Fruit fly (Drosophila melanogaster) whole organism, embryonic: ENCODE results near the gene CG14545.

Experiments
- ATbp ChIP-seq: fragments of 200-800 bp; sonication (Bioruptor generic); optimal IDR thresholded peaks from 2 replicates; lab custom pipeline; 2017; ENCODE audit warnings: missing biosample characterization, mild to moderate bottlenecking, missing genetic modification characterization, missing genetic modification reagents
- Bgb ChIP-seq: fragments of 200-800 bp; sonication (Bioruptor generic); IDR thresholded peaks from 2 replicates; pipeline ENCODE4 v1.3.6; 2022; ENCODE audit warnings: missing biosample characterization, missing genetic modification characterization; ENCODE audit not compliant: partially characterized antibody
- BtbVII ChIP-seq: fragments of 200-800 bp; sonication (Bioruptor generic); optimal IDR thresholded peaks from 3 replicates; lab custom pipeline; 2017; ENCODE audit warnings: missing biosample characterization, mild to moderate bottlenecking, missing genetic modification characterization
- CG10321 ChIP-seq: fragments of 200-800 bp; sonication (Bioruptor generic); IDR thresholded peaks from 2 replicates; pipeline ENCODE4 v1.3.6; 2022; ENCODE audit warnings: missing biosample characterization, missing genetic modification characterization
- CG10366 ChIP-seq: fragments of 200-800 bp; sonication (Bioruptor generic); IDR thresholded peaks from 2 replicates; pipeline ENCODE4 v1.3.6; 2022; ENCODE audit warnings: missing biosample characterization, missing genetic modification characterization
- CG10979 ChIP-seq: fragments of 200-800 bp; sonication (Bioruptor generic); optimal IDR thresholded peaks from 2 replicates; lab custom pipeline; 2018; ENCODE audit warnings: missing biosample characterization, mild to moderate bottlenecking, missing genetic modification characterization, moderate library complexity
- CG14710 ChIP-seq: fragments of 200-800 bp; sonication (Bioruptor generic); optimal IDR thresholded peaks from 3 replicates; lab custom pipeline; 2019; ENCODE audit warnings: missing biosample characterization, mild to moderate bottlenecking, missing genetic modification characterization, moderate library complexity
- CG1529 ChIP-seq: fragments of 200-800 bp; sonication (Bioruptor generic); optimal IDR thresholded peaks from 3 replicates; lab custom pipeline; 2018; ENCODE audit warnings: missing biosample characterization, missing genetic modification characterization
- CG1647 ChIP-seq: fragments of 200-800 bp; sonication (Bioruptor generic); optimal IDR thresholded peaks from 3 replicates; lab custom pipeline; 2016; ENCODE audit warnings: missing biosample characterization, missing genetic modification characterization
- CG2116 ChIP-seq: fragments of 200-800 bp; sonication (Bioruptor generic); optimal IDR thresholded peaks from 3 replicates; lab custom pipeline; 2018; ENCODE audit warnings: missing biosample characterization, mild to moderate bottlenecking, missing genetic modification characterization
- CG2129 ChIP-seq: fragments of 200-800 bp; sonication (Bioruptor generic); IDR thresholded peaks from 2 replicates; pipeline ENCODE4 v1.3.6; 2022; ENCODE audit warnings: missing biosample characterization, missing genetic modification characterization; ENCODE audit not compliant: partially characterized antibody
- CG30403 ChIP-seq: fragments of 200-800 bp; sonication (Bioruptor generic); optimal IDR thresholded peaks from 3 replicates; lab custom pipeline; 2016; ENCODE audit warnings: missing biosample characterization, missing genetic modification characterization
- CG31441 ChIP-seq: fragments of 200-800 bp; sonication (Bioruptor generic); IDR thresholded peaks from 2 replicates; pipeline ENCODE4 v1.3.6; 2022; ENCODE audit warnings: missing biosample characterization, missing genetic modification characterization
- CG4617 ChIP-seq: fragments of 200-800 bp; sonication (Bioruptor generic); optimal IDR thresholded peaks from 3 replicates; lab custom pipeline; 2016; ENCODE audit warnings: missing biosample characterization, missing genetic modification characterization, borderline replicate concordance
- CG7372 ChIP-seq: fragments of 200-800 bp; sonication (Bioruptor generic); IDR thresholded peaks from 2 replicates; pipeline ENCODE4 v1.3.6; 2022; ENCODE audit warnings: missing biosample characterization, missing genetic modification characterization
- CG9932 ChIP-seq: fragments of 200-800 bp; sonication (Bioruptor generic); IDR thresholded peaks from 2 replicates; pipeline ENCODE4 v1.3.6; 2022; ENCODE audit warnings: missing biosample characterization, missing genetic modification characterization
- CTCF ChIP-seq: fragments of 200-800 bp; sonication (Bioruptor generic); optimal IDR thresholded peaks from 2 replicates; lab custom pipeline; 2017; ENCODE audit warnings: missing biosample characterization, mild to moderate bottlenecking, missing genetic modification characterization, moderate library complexity
- CrebB ChIP-seq: fragments of 200-800 bp; sonication (Bioruptor generic); optimal IDR thresholded peaks from 3 replicates; lab custom pipeline; 2018; ENCODE audit warnings: missing biosample characterization, mild to moderate bottlenecking, missing genetic modification characterization
- Dll ChIP-seq: fragments of 200-800 bp; sonication (Bioruptor generic); IDR thresholded peaks from 4 replicates; pipeline ENCODE4 v1.3.6; 2022; ENCODE audit warnings: missing biosample characterization, missing genetic modification characterization; ENCODE audit not compliant: partially characterized antibody
- Dp ChIP-seq: fragments of 200-800 bp; sonication (Bioruptor generic); optimal IDR thresholded peaks from 2 replicates; lab custom pipeline; 2018; ENCODE audit warnings: missing biosample characterization, mild to moderate bottlenecking, missing genetic modification characterization, moderate library complexity
- Dref ChIP-seq: fragments of 200-800 bp; sonication (Bioruptor generic); IDR thresholded peaks from 2 replicates; pipeline ENCODE4 v1.3.6; 2022; ENCODE audit warnings: missing biosample characterization, missing genetic modification characterization
- E2f2 ChIP-seq: fragments of 200-800 bp; sonication (Bioruptor generic); IDR thresholded peaks from 2 replicates; pipeline ENCODE4 v1.3.6; 2022; ENCODE audit warnings: missing biosample characterization, missing genetic modification characterization
- HLH54F ChIP-seq: fragments of 200-800 bp; sonication (Bioruptor generic); optimal IDR thresholded peaks from 3 replicates; lab custom pipeline; 2016; ENCODE audit warnings: missing biosample characterization, missing genetic modification characterization
- Hand ChIP-seq: fragments of 200-800 bp; sonication (Bioruptor generic); optimal IDR thresholded peaks from 2 replicates; lab custom pipeline; 2017; ENCODE audit warnings: mild to moderate bottlenecking, missing biosample characterization, missing genetic modification reagents, missing genetic modification characterization
- NK7.1 ChIP-seq: fragments of 200-800 bp; sonication (Bioruptor generic); optimal IDR thresholded peaks from 3 replicates; lab custom pipeline; 2016; ENCODE audit warnings: missing biosample characterization, missing genetic modification characterization
- Nf-YC ChIP-seq: fragments of 200-800 bp; optimal IDR thresholded peaks from 3 replicates; lab custom pipeline; 2019; ENCODE audit warnings: missing biosample characterization, mild to moderate bottlenecking, missing genetic modification characterization, moderate library complexity
- Rfx ChIP-seq: fragments of 200-800 bp; sonication (Bioruptor generic); IDR thresholded peaks from 2 replicates; pipeline ENCODE4 v1.3.6; 2022; ENCODE audit warnings: missing biosample characterization, missing genetic modification characterization
- Sox102F ChIP-seq: fragments of 200-800 bp; sonication (Bioruptor generic); optimal IDR thresholded peaks from 2 replicates; lab custom pipeline; 2018; ENCODE audit warnings: missing biosample characterization, mild to moderate bottlenecking, missing genetic modification characterization, moderate library complexity
- Sry-δ ChIP-seq: fragments of 200-800 bp; sonication (Bioruptor generic); optimal IDR thresholded peaks from 2 replicates; lab custom pipeline; 2016; ENCODE audit warnings: missing biosample characterization, missing genetic modification characterization
- Stat92E ChIP-seq, 3 experiments: fragments of >200 bp in 2 of 3; fragments of 200-800 bp in 1 of 3; sonication (Bioruptor generic) in 1 of 3; optimal IDR thresholded peaks; 2 replicates each; lab custom pipeline; 2017 to 2019; ENCODE audit warnings: missing biosample characterization in 3 of 3, missing genetic modification characterization in 3 of 3, mild to moderate bottlenecking in 1 of 3, moderate library complexity in 1 of 3
- amos ChIP-seq: fragments of 200-800 bp; sonication (Bioruptor generic); IDR thresholded peaks from 2 replicates; pipeline ENCODE4 v1.3.6; 2022; ENCODE audit warnings: missing biosample characterization, missing genetic modification characterization; ENCODE audit not compliant: partially characterized antibody
- esg ChIP-seq: fragments of 200-800 bp; sonication (Bioruptor generic); conservative IDR thresholded peaks from 2 replicates; pipeline ENCODE4 v1.3.6; 2022; ENCODE audit warnings: missing biosample characterization, missing genetic modification characterization
- gfzf ChIP-seq: fragments of 200-800 bp; sonication (Bioruptor generic); optimal IDR thresholded peaks from 2 replicates; lab custom pipeline; 2016; ENCODE audit warnings: missing biosample characterization, mild to moderate bottlenecking, missing genetic modification characterization, moderate library complexity
- gsb-n ChIP-seq: fragments of 200-800 bp; sonication (Bioruptor generic); optimal IDR thresholded peaks from 3 replicates; lab custom pipeline; 2018; ENCODE audit warnings: missing biosample characterization, mild to moderate bottlenecking, missing genetic modification characterization
- hb ChIP-seq: fragments of 200-800 bp; sonication (Bioruptor generic); IDR thresholded peaks from 3 replicates; pipeline ENCODE4 v1.3.6; 2022; ENCODE audit warnings: missing biosample characterization, missing genetic modification characterization; ENCODE audit not compliant: partially characterized antibody
- hbn ChIP-seq: fragments of 200-800 bp; sonication (Bioruptor generic); IDR thresholded peaks from 2 replicates; pipeline ENCODE4 v1.3.6; 2022; ENCODE audit warnings: missing biosample characterization, missing genetic modification characterization; ENCODE audit not compliant: partially characterized antibody
- jumu ChIP-seq: fragments of 200-800 bp; sonication (Bioruptor generic); optimal IDR thresholded peaks from 3 replicates; lab custom pipeline; 2016; ENCODE audit warnings: missing biosample characterization, missing genetic modification characterization
- kni ChIP-seq: fragments of 200-800 bp; sonication (Bioruptor generic); optimal IDR thresholded peaks from 3 replicates; lab custom pipeline; 2017; ENCODE audit warnings: mild to moderate bottlenecking, missing biosample characterization, missing genetic modification reagents, missing genetic modification characterization
- knrl ChIP-seq: fragments of 200-800 bp; sonication (Bioruptor generic); IDR thresholded peaks from 3 replicates; pipeline ENCODE4 v1.3.6; 2022; ENCODE audit warnings: missing biosample characterization, missing genetic modification characterization; ENCODE audit not compliant: partially characterized antibody
- mld ChIP-seq: fragments of 200-800 bp; sonication (Bioruptor generic); IDR thresholded peaks from 3 replicates; pipeline ENCODE4 v1.3.6; 2022; ENCODE audit warnings: missing biosample characterization, missing genetic modification characterization; ENCODE audit not compliant: partially characterized antibody
- nau ChIP-seq: fragments of 200-800 bp; sonication (Bioruptor generic); optimal IDR thresholded peaks from 3 replicates; lab custom pipeline; 2017; ENCODE audit warnings: missing biosample characterization, mild to moderate bottlenecking, missing genetic modification characterization, missing genetic modification reagents
- onecut ChIP-seq: fragments of 200-800 bp; sonication (Bioruptor generic); IDR thresholded peaks from 2 replicates; pipeline ENCODE4 v1.3.6; 2022; ENCODE audit warnings: missing biosample characterization, missing genetic modification characterization
- pros ChIP-seq: fragments of 200-800 bp; sonication (Bioruptor generic); optimal IDR thresholded peaks from 3 replicates; lab custom pipeline; 2019; ENCODE audit warnings: missing biosample characterization, mild to moderate bottlenecking, missing genetic modification characterization, moderate library complexity
- pzg ChIP-seq: fragments of 200-800 bp; sonication (Bioruptor generic); optimal IDR thresholded peaks from 3 replicates; lab custom pipeline; 2018; ENCODE audit warnings: missing biosample characterization, mild to moderate bottlenecking, missing genetic modification characterization, moderate library complexity
- ranshi ChIP-seq: fragments of 200-800 bp; sonication (Bioruptor generic); IDR thresholded peaks from 2 replicates; pipeline ENCODE4 v1.3.6; 2022; ENCODE audit warnings: missing biosample characterization, missing genetic modification characterization
- sd ChIP-seq: fragments of 200-800 bp; sonication (Bioruptor generic); optimal IDR thresholded peaks from 3 replicates; lab custom pipeline; 2018; ENCODE audit warnings: missing biosample characterization, mild to moderate bottlenecking, missing genetic modification characterization, moderate library complexity
- shn ChIP-seq: fragments of 200-800 bp; sonication (Bioruptor generic); optimal IDR thresholded peaks from 3 replicates; lab custom pipeline; 2016; ENCODE audit warnings: missing biosample characterization, missing genetic modification characterization
- zen ChIP-seq: fragments of 200-800 bp; sonication (Bioruptor generic); optimal IDR thresholded peaks from 3 replicates; lab custom pipeline; 2018; ENCODE audit warnings: missing biosample characterization, mild to moderate bottlenecking, missing genetic modification characterization, moderate library complexity

The CG14545 gene

DNA sequence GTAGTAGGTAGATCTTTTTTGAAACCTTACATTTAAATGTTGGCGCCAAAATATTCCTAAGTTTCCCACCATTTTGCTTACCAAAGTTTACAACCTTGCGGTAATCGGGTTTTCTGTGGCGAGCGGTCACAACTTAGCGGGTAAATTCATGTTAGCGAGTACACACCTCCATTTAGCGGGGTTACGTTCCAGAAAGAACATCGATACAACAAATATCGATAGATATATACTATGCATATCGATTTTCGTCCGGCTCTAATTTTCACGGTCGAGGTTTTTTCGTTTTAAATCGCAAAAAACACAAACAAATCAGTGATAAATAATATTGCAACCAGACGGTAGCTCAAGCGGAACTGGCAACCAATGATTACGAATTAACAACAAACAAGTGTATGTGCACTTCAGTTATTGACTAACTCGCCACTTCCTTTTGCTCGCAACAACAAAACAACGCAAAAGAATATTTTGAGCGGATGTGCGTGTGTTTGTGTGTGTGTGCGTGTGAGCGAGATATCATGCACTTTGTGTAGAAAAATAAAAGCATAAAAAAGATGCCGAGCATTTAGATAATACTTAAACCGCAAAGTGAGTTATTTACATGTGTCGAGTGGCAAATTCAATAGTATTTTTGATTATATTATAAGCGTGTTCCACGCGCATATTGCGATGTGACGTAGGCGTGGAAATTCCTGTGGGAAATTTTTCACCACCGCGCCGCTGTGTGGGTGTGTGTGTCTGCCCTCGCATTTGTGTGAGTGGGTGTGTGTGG, 37.4 kb upstream of the CG14545 start, which contains the start of gene Lnk (continued):
- peak; percentile 84 for TF ChIP-seq Dll (GFP tag; lab: Robert Waterston, UW)
- peak; percentile 99 for TF ChIP-seq Sry-δ
- peak; percentile 90 for TF ChIP-seq sd (tag; lab: Kevin White, UChicago)
- peak; percentile 77 for TF ChIP-seq CG2116
- no peak for TF ChIP-seq NK7.1 (GFP tag; lab: Kevin White, UChicago)
- TF ChIP-seq Bgb (GFP tag; lab: Robert Waterston, UW), result peak; percentile 96
- TF ChIP-seq Stat92E (GFP tag; optimal IDR thresholded peaks at IDR 0.05; lab: Kevin White, UChicago), result peak in 1 of 3 experiments; percentile 64
- no peak for TF ChIP-seq jumu (GFP tag; lab: Kevin White, UChicago)
- no peak for TF ChIP-seq CG10321 (GFP tag; lab: Robert Waterston, UW)
- no peak for TF ChIP-seq BtbVII (GFP tag; lab: Kevin White, UChicago)
- TF ChIP-seq onecut, result no peak
- peak; percentile 76 for TF ChIP-seq gfzf
- peak; percentile 45 for TF ChIP-seq kni (GFP tag; lab: Kevin White, UChicago)
- no peak for TF ChIP-seq CG7372 (GFP tag; lab: Robert Waterston, UW)
- TF ChIP-seq mld, result peak; percentile 86; the same call in 2 of the 3 replicates
- peak; percentile 76 for TF ChIP-seq CG2129 (GFP tag; lab: Robert Waterston, UW)
- peak; percentile 92 for TF ChIP-seq hbn (GFP tag; lab: Robert Waterston, UW)
- peak; percentile 31 for TF ChIP-seq CG1529
- peak; percentile 61 for TF ChIP-seq Rfx (GFP tag; lab: Robert Waterston, UW)
- no peak for TF ChIP-seq CG31441 (GFP tag; lab: Robert Waterston, UW)
- no peak for TF ChIP-seq CG10366 (GFP tag; lab: Robert Waterston, UW)
- TF ChIP-seq CG30403 (GFP tag; lab: Kevin White, UChicago), result peak; percentile 3
- peak; percentile 96 for TF ChIP-seq Dp
- peak; percentile 64 for TF ChIP-seq gsb-n (tag; lab: Kevin White, UChicago)
- peak; percentile 46 for TF ChIP-seq pros (GFP tag; lab: Kevin White, UChicago)
- TF ChIP-seq shn (GFP tag; lab: Kevin White, UChicago), result peak; percentile 18
- peak; percentile 97 for TF ChIP-seq amos (GFP tag; lab: Robert Waterston, UW)
- peak; percentile 69 for TF ChIP-seq CG9932 (GFP tag; lab: Robert Waterston, UW)
- peak; percentile 54 for TF ChIP-seq CG14710 (tag; lab: Kevin White, UChicago)
- peak; percentile 87 for TF ChIP-seq CG4617 (GFP tag; lab: Kevin White, UChicago)
- TF ChIP-seq pzg (GFP tag; lab: Kevin White, UChicago), result peak; percentile 98
- TF ChIP-seq ranshi (GFP tag; lab: Robert Waterston, UW), result no peak
- TF ChIP-seq zen (tag; lab: Kevin White, UChicago), result peak; percentile 30
- peak; percentile 2 for TF ChIP-seq CG1647
- TF ChIP-seq CrebB (tag; lab: Kevin White, UChicago), result peak; percentile 32
- peak; percentile 0 for TF ChIP-seq HLH54F (GFP tag; lab: Kevin White, UChicago)
- TF ChIP-seq Sox102F (GFP tag; lab: Kevin White, UChicago), result no peak
- peak; percentile 88 for TF ChIP-seq knrl (GFP tag; lab: Robert Waterston, UW)
- TF ChIP-seq CG10979 (tag; lab: Kevin White, UChicago), result peak; percentile 7
- TF ChIP-seq Dref (GFP tag; lab: Robert Waterston, UW), result peak; percentile 98
- peak; percentile 88 for TF ChIP-seq CTCF
- no peak for TF ChIP-seq ATbp (GFP tag; lab: Kevin White, UChicago)
- peak; percentile 83 for TF ChIP-seq hb (GFP tag; lab: Robert Waterston, UW)
- TF ChIP-seq Hand, result peak; percentile 12
- peak; percentile 43 for TF ChIP-seq nau (GFP tag; lab: Kevin White, UChicago)
- peak; percentile 23 for TF ChIP-seq Nf-YC (tag; lab: Kevin White, UChicago)
- peak; percentile 98 for TF ChIP-seq E2f2
- TF ChIP-seq esg (GFP tag; lab: Robert Waterston, UW), result no peak
